Fruit fly (Drosophila melanogaster): ENCODE data around the gene LeuRS.
A peak's percentile ranks its signal among the peaks of the same experiment; 100 is the strongest.

LeuRS gene

dm6 chr2L:3465918-3466727 is 48.3 kb downstream of the LeuRS start, which contains the start of the genes msl-2 and ND-PDSW (continued):
- TF ChIP-seq CG15601 (tag; optimal IDR thresholded peaks at IDR 0.05), result no peak
- TF ChIP-seq bab2 (GFP tag; optimal IDR thresholded peaks at IDR 0.05), result no peak
- no peak for TF ChIP-seq br (optimal IDR thresholded peaks at IDR 0.05)
- no peak for TF ChIP-seq lov (optimal IDR thresholded peaks at IDR 0.05)
- TF ChIP-seq lov (GFP tag; IDR thresholded peaks at IDR 0.05), result no peak
- TF ChIP-seq Pdp1 (GFP tag; optimal IDR thresholded peaks at IDR 0.05), result peak in 1 of 2 experiments; percentile 96
- TF ChIP-seq Dp (GFP tag; optimal IDR thresholded peaks at IDR 0.05), result peak; percentile 20
- no peak for TF ChIP-seq Aef1 (GFP tag; IDR thresholded peaks at IDR 0.05)
- no peak for TF ChIP-seq gce (GFP tag; IDR thresholded peaks at IDR 0.05)
- peak; percentile 14 for TF ChIP-seq CTCF (GFP tag; optimal IDR thresholded peaks at IDR 0.05)
- no peak for TF ChIP-seq tx (GFP tag; optimal IDR thresholded peaks at IDR 0.05)
- TF ChIP-seq CG7271 (tag; optimal IDR thresholded peaks at IDR 0.05), result no peak
- TF ChIP-seq pita (GFP tag; optimal IDR thresholded peaks at IDR 0.05), result no peak
- peak; percentile 37 for TF ChIP-seq nmo (GFP tag; optimal IDR thresholded peaks at IDR 0.05)
- TF ChIP-seq CG1529 (GFP tag; optimal IDR thresholded peaks at IDR 0.05), result no peak
- TF ChIP-seq Fer2 (tag; optimal IDR thresholded peaks at IDR 0.05), result no peak
- no peak for TF ChIP-seq ken (GFP tag; IDR thresholded peaks at IDR 0.05)
- no peak for TF ChIP-seq CG17385 (GFP tag; optimal IDR thresholded peaks at IDR 0.05)
- TF ChIP-seq zen (tag; optimal IDR thresholded peaks at IDR 0.05), result peak; percentile 41
- no peak for TF ChIP-seq CG3065 (GFP tag; optimal IDR thresholded peaks at IDR 0.05)
- TF ChIP-seq CG11398 (GFP tag; optimal IDR thresholded peaks at IDR 0.05), result no peak
- no peak for TF ChIP-seq CG3281 (GFP tag; optimal IDR thresholded peaks at IDR 0.05)
- no peak for TF ChIP-seq stc (GFP tag; IDR thresholded peaks at IDR 0.05)

DNA sequence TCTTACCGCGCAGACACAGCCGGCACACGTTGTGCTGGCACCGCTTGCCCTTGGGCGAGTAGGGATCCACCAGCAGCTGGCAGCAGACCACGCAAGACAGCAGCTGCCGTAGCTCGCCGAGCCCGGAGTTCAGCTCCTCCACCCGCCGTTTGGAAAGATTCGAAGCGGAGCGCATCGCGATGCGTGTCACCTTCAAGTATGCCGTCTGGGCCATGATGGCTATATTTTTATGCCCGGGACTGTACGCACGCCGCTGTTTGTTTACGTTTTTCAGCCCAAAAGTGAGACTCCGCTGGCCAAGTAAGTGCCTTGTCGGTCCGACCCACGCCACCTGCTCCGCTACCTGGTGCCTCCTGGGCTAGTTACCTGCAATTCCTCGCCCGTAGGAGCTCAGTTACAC is 49.0 kb downstream of the LeuRS start:
- no peak for TF ChIP-seq YL-1 (GFP tag; optimal IDR thresholded peaks at IDR 0.05)
- TF ChIP-seq Nf-YA (GFP tag; IDR thresholded peaks at IDR 0.05), result 0 out of 2 replicates have a peak, but pooled peaks have one; percentile 11
- no peak for TF ChIP-seq CG9437 (GFP tag; optimal IDR thresholded peaks at IDR 0.05)
- TF ChIP-seq CG12942 (GFP tag; optimal IDR thresholded peaks at IDR 0.05), result no peak
- no peak for TF ChIP-seq ci (GFP tag; IDR thresholded peaks at IDR 0.05)
- peak; percentile 51 for TF ChIP-seq Med (GFP tag)
- 0 out of 2 replicates have a peak, but pooled peaks have one; percentile 20 for TF ChIP-seq Rfx (GFP tag; IDR thresholded peaks at IDR 0.05)
- no peak for TF ChIP-seq CG13624 (GFP tag; optimal IDR thresholded peaks at IDR 0.05)
- TF ChIP-seq Gsc (GFP tag; IDR thresholded peaks at IDR 0.05), result no peak
- TF ChIP-seq lbe (GFP tag; optimal IDR thresholded peaks at IDR 0.05), result no peak
- TF ChIP-seq esg (GFP tag; conservative IDR thresholded peaks at IDR 0.05), result no peak
- no peak for TF ChIP-seq CG12236 (GFP tag; optimal IDR thresholded peaks at IDR 0.05)
- no peak for TF ChIP-seq Rx (GFP tag; IDR thresholded peaks at IDR 0.05)
- TF ChIP-seq CG11504 (tag; optimal IDR thresholded peaks at IDR 0.05), result no peak
- TF ChIP-seq prd (optimal IDR thresholded peaks at IDR 0.05), result no peak
- TF ChIP-seq prd (GFP tag; IDR thresholded peaks at IDR 0.05), result no peak
- TF ChIP-seq ap (GFP tag; IDR thresholded peaks at IDR 0.05), result no peak
- no peak for TF ChIP-seq CG7786 (GFP tag; optimal IDR thresholded peaks at IDR 0.05)
- no peak for TF ChIP-seq CG32767 (GFP tag; IDR thresholded peaks at IDR 0.05)
- 0 out of 2 replicates have a peak, but pooled peaks have one; percentile 18 for TF ChIP-seq slbo (GFP tag; IDR thresholded peaks at IDR 0.05)
- TF ChIP-seq Six4 (GFP tag; optimal IDR thresholded peaks at IDR 0.05), result no peak
- 0 out of 2 replicates have a peak, but pooled peaks have one; percentile 16 for TF ChIP-seq Drgx (GFP tag; IDR thresholded peaks at IDR 0.05)
- peak; percentile 45; the same call in 2 of the 3 replicates for TF ChIP-seq CG11695 (GFP tag; IDR thresholded peaks at IDR 0.05)
- no peak for TF ChIP-seq fd96Cb (tag; optimal IDR thresholded peaks at IDR 0.05)
- peak; percentile 24 for TF ChIP-seq sens (GFP tag)
- TF ChIP-seq CG17912 (GFP tag; optimal IDR thresholded peaks at IDR 0.05), result no peak
- TF ChIP-seq z (GFP tag; IDR thresholded peaks at IDR 0.05), result no peak
- peak; percentile 76 for TF ChIP-seq CG11696 (GFP tag; IDR thresholded peaks at IDR 0.05)
- TF ChIP-seq CG7987 (GFP tag; optimal IDR thresholded peaks at IDR 0.05), result no peak
- TF ChIP-seq Dfd (GFP tag; optimal IDR thresholded peaks at IDR 0.05), result no peak
